Worm (Caenorhabditis elegans) whole organism, L3 larva: ENCODE measurements around the gene lgc-49.
A peak's percentile ranks its signal among the peaks of the same experiment; 100 is the strongest.

Source experiments
- R02D3.7 ChIP-seq: fragments of 150-350 bp; optimal IDR thresholded peaks from 2 replicates; lab custom pipeline; 2014; ENCODE audit warnings: missing biosample characterization, missing genetic modification characterization
- ZK546.5 ChIP-seq: sonication (generic microtip); optimal IDR thresholded peaks from 2 replicates; lab custom pipeline; 2017; ENCODE audit warnings: missing biosample characterization, missing genetic modification characterization
- aly-2 ChIP-seq: fragments of 150-350 bp; optimal IDR thresholded peaks from 2 replicates; lab custom pipeline; 2014; ENCODE audit warnings: missing biosample characterization, missing genetic modification characterization
- ama-1 ChIP-seq: fragments of 150-350 bp; optimal IDR thresholded peaks from 2 replicates; lab custom pipeline; 2018
- ceh-16 ChIP-seq: sonication (generic microtip); optimal IDR thresholded peaks from 2 replicates; lab custom pipeline; 2017; ENCODE audit warnings: missing biosample characterization, missing genetic modification characterization
- ceh-28 ChIP-seq: fragments of 150-350 bp; optimal IDR thresholded peaks from 2 replicates; lab custom pipeline; 2014; ENCODE audit warnings: missing biosample characterization, missing genetic modification reagents, missing genetic modification characterization
- ceh-82 ChIP-seq: fragments of 150-350 bp; optimal IDR thresholded peaks from 2 replicates; lab custom pipeline; 2014; ENCODE audit warnings: missing biosample characterization, missing genetic modification characterization
- ceh-9 ChIP-seq: sonication (generic microtip); optimal IDR thresholded peaks from 2 replicates; lab custom pipeline; 2018; ENCODE audit warnings: missing biosample characterization, missing genetic modification characterization
- daf-12 ChIP-seq: fragments of 150-350 bp; optimal IDR thresholded peaks from 2 replicates; lab custom pipeline; 2014; ENCODE audit warnings: missing biosample characterization, missing genetic modification reagents, missing genetic modification characterization
- egl-27 ChIP-seq: sonication (generic microtip); optimal IDR thresholded peaks from 4 replicates; lab custom pipeline; 2017; ENCODE audit warnings: missing biosample characterization, missing genetic modification reagents, missing genetic modification characterization
- egl-5 ChIP-seq: fragments of 150-350 bp; optimal IDR thresholded peaks from 2 replicates; lab custom pipeline; 2017; ENCODE audit warnings: missing biosample characterization, missing genetic modification reagents, missing genetic modification characterization, inconsistent platforms
- elt-1 ChIP-seq: fragments of 150-350 bp; optimal IDR thresholded peaks from 2 replicates; lab custom pipeline; 2014; ENCODE audit warnings: missing biosample characterization, missing genetic modification characterization
- elt-2 ChIP-seq: sonication (generic microtip); optimal IDR thresholded peaks from 2 replicates; lab custom pipeline; 2016; ENCODE audit warnings: missing genetic modification reagents, mild to moderate bottlenecking, missing genetic modification characterization, missing compliant biosample characterization
- elt-3 ChIP-seq, 3 experiments: fragments of 150-350 bp in 1 of 3; sonication (generic microtip) in 2 of 3; optimal IDR thresholded peaks; 2 replicates in 2 of 3; 4 replicates in 1 of 3; lab custom pipeline; 2014 to 2017; ENCODE audit warnings: missing biosample characterization in 3 of 3, missing genetic modification characterization in 3 of 3
- eor-1 ChIP-seq, 2 experiments: fragments of 150-350 bp; optimal IDR thresholded peaks; 2 replicates each; lab custom pipeline; 2014 to 2018; ENCODE audit warnings: missing biosample characterization in 2 of 2, missing genetic modification characterization in 2 of 2
- fkh-10 ChIP-seq: sonication (generic microtip); optimal IDR thresholded peaks from 2 replicates; lab custom pipeline; 2017; ENCODE audit warnings: missing biosample characterization, missing genetic modification reagents, missing genetic modification characterization
- fkh-2 ChIP-seq: fragments of 150-350 bp; optimal IDR thresholded peaks from 2 replicates; lab custom pipeline; 2014; ENCODE audit warnings: missing biosample characterization, missing genetic modification reagents, missing genetic modification characterization
- fos-1 ChIP-seq: fragments of 150-350 bp; optimal IDR thresholded peaks from 2 replicates; lab custom pipeline; 2014; ENCODE audit warnings: missing biosample characterization, missing genetic modification characterization
- hmg-11 ChIP-seq: sonication (generic microtip); optimal IDR thresholded peaks from 2 replicates; lab custom pipeline; 2016; ENCODE audit warnings: missing genetic modification characterization, missing compliant biosample characterization
- jun-1 ChIP-seq: fragments of 150-350 bp; optimal IDR thresholded peaks from 2 replicates; lab custom pipeline; 2014; ENCODE audit warnings: missing biosample characterization, missing genetic modification reagents, missing genetic modification characterization
- lin-15B ChIP-seq: fragments of 150-350 bp; optimal IDR thresholded peaks from 2 replicates; lab custom pipeline; 2014; ENCODE audit warnings: missing biosample characterization, missing genetic modification characterization
- lin-39 ChIP-seq: fragments of 150-350 bp; optimal IDR thresholded peaks from 2 replicates; lab custom pipeline; 2018; ENCODE audit warnings: missing biosample characterization, missing genetic modification reagents, missing genetic modification characterization
- lsy-12 ChIP-seq: sonication (generic microtip); optimal IDR thresholded peaks from 2 replicates; lab custom pipeline; 2016; ENCODE audit warnings: mild to moderate bottlenecking, missing genetic modification characterization, missing compliant biosample characterization
- mdl-1 ChIP-seq: fragments of 150-350 bp; optimal IDR thresholded peaks from 2 replicates; lab custom pipeline; 2014; ENCODE audit warnings: missing biosample characterization, missing genetic modification characterization
- mml-1 ChIP-seq: fragments of 150-350 bp; sonication (generic microtip); optimal IDR thresholded peaks from 3 replicates; lab custom pipeline; 2014; ENCODE audit warnings: missing biosample characterization, missing genetic modification characterization
- nfya-1 ChIP-seq: sonication (generic microtip); optimal IDR thresholded peaks from 2 replicates; lab custom pipeline; 2017; ENCODE audit warnings: missing genetic modification characterization, mild to moderate bottlenecking, missing compliant biosample characterization, antibody characterized with exemption, moderate library complexity; ENCODE audit not compliant: insufficient read depth
- nhr-11 ChIP-seq: fragments of 150-350 bp; optimal IDR thresholded peaks from 2 replicates; lab custom pipeline; 2014; ENCODE audit warnings: missing biosample characterization, missing genetic modification characterization
- nhr-12 ChIP-seq: fragments of 150-350 bp; optimal IDR thresholded peaks from 2 replicates; lab custom pipeline; 2014; ENCODE audit warnings: missing biosample characterization, missing genetic modification characterization
- nhr-23 ChIP-seq: fragments of 150-350 bp; optimal IDR thresholded peaks from 2 replicates; lab custom pipeline; 2014; ENCODE audit warnings: missing biosample characterization, missing genetic modification reagents, missing genetic modification characterization
- nhr-237 ChIP-seq: fragments of 150-350 bp; optimal IDR thresholded peaks from 2 replicates; lab custom pipeline; 2014; ENCODE audit warnings: missing biosample characterization, missing genetic modification characterization
- nhr-25 ChIP-seq: sonication (generic microtip); optimal IDR thresholded peaks from 2 replicates; lab custom pipeline; 2017; ENCODE audit warnings: missing biosample characterization, missing genetic modification characterization
- nhr-28 ChIP-seq: fragments of 150-350 bp; optimal IDR thresholded peaks from 2 replicates; lab custom pipeline; 2014; ENCODE audit warnings: missing biosample characterization, missing genetic modification characterization
- nhr-43 ChIP-seq: sonication (generic microtip); optimal IDR thresholded peaks from 2 replicates; lab custom pipeline; 2016; ENCODE audit warnings: mild to moderate bottlenecking, missing genetic modification characterization, missing compliant biosample characterization; ENCODE audit not compliant: poor library complexity, severe bottlenecking
- nhr-67 ChIP-seq: fragments of 150-350 bp; optimal IDR thresholded peaks from 2 replicates; lab custom pipeline; 2014; ENCODE audit warnings: missing biosample characterization, missing genetic modification characterization
- nhr-76 ChIP-seq: fragments of 150-350 bp; sonication (generic microtip); optimal IDR thresholded peaks from 5 replicates; lab custom pipeline; 2014; ENCODE audit warnings: missing biosample characterization, missing genetic modification characterization
- nhr-77 ChIP-seq: fragments of 150-350 bp; optimal IDR thresholded peaks from 2 replicates; lab custom pipeline; 2014; ENCODE audit warnings: missing biosample characterization, missing genetic modification characterization
- pha-4 ChIP-seq: fragments of 150-350 bp; optimal IDR thresholded peaks from 2 replicates; lab custom pipeline; 2014; ENCODE audit warnings: missing biosample characterization, missing genetic modification reagents, missing genetic modification characterization
- pqm-1 ChIP-seq: fragments of 150-350 bp; optimal IDR thresholded peaks from 2 replicates; lab custom pipeline; 2017; ENCODE audit warnings: missing biosample characterization, missing genetic modification characterization, inconsistent platforms
- sea-2 ChIP-seq: fragments of 150-350 bp; sonication (generic microtip); optimal IDR thresholded peaks from 4 replicates; lab custom pipeline; 2014; ENCODE audit warnings: missing biosample characterization, missing genetic modification reagents, missing genetic modification characterization
- skn-1 ChIP-seq: fragments of 150-350 bp; optimal IDR thresholded peaks from 2 replicates; lab custom pipeline; 2014; ENCODE audit warnings: missing biosample characterization, missing genetic modification characterization
- snpc-4 ChIP-seq: fragments of 150-350 bp; optimal IDR thresholded peaks from 2 replicates; lab custom pipeline; 2014; ENCODE audit warnings: missing biosample characterization, missing genetic modification characterization
- tbx-2 ChIP-seq: sonication (generic microtip); optimal IDR thresholded peaks from 2 replicates; lab custom pipeline; 2016; ENCODE audit warnings: mild to moderate bottlenecking, missing genetic modification characterization, missing compliant biosample characterization
- unc-39 ChIP-seq: sonication (generic microtip); optimal IDR thresholded peaks from 4 replicates; lab custom pipeline; 2017; ENCODE audit warnings: missing biosample characterization, missing genetic modification characterization
- unc-62 ChIP-seq: fragments of 150-350 bp; sonication (generic microtip); optimal IDR thresholded peaks from 4 replicates; lab custom pipeline; 2014; ENCODE audit warnings: missing biosample characterization, missing genetic modification reagents, missing genetic modification characterization
- zag-1 ChIP-seq: fragments of 150-350 bp; optimal IDR thresholded peaks from 2 replicates; lab custom pipeline; 2014; ENCODE audit warnings: missing biosample characterization, missing genetic modification characterization
- ztf-11 ChIP-seq: fragments of 150-350 bp; optimal IDR thresholded peaks from 2 replicates; lab custom pipeline; 2014; ENCODE audit warnings: missing biosample characterization, missing genetic modification characterization
- ztf-4 ChIP-seq: fragments of 150-350 bp; optimal IDR thresholded peaks from 2 replicates; lab custom pipeline; 2014; ENCODE audit warnings: missing biosample characterization, missing genetic modification characterization

Gene lgc-49

DNA sequence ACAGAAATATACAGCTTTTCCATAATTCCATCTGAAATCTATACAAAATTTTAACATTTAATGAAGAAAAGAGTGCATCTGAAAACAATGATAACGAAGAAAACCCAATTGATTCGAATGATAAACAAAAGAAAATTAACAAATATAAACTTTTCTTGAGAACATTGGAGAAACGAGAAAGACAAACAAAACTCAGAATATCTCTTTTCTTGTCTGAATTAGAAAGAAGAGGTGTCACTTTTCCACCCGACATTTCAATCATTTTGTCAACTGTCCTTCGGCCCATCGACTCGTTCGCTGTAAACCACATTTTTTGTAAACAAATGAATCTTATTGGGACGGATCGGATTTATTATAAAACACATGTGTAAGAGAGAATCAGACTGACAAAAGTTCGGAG is 34.9 kb downstream of the lgc-49 start, which contains the start of gene bgal-1:
Gene bgal-1 (minus strand): TSS at position 38 of the 400 bp plus-strand sequence.
- TF ChIP-seq fkh-10 (GFP tag; lab: Kevin White, UChicago), result no peak
- no peak for TF ChIP-seq zag-1 (tag; lab: Kevin White, UChicago)
- TF ChIP-seq ceh-28 (tag; lab: Kevin White, UChicago), result no peak
- TF ChIP-seq ama-1 (lab: Kevin White, UChicago), result peak; percentile 69
- TF ChIP-seq nhr-25 (tag; lab: Kevin White, UChicago), result peak; percentile 21
- no peak for TF ChIP-seq ztf-11 (tag; lab: Kevin White, UChicago)
- TF ChIP-seq mml-1 (tag; lab: Kevin White, UChicago), result no peak
- no peak for TF ChIP-seq lin-15B (tag; lab: Kevin White, UChicago)
- TF ChIP-seq nhr-11 (tag; lab: Kevin White, UChicago), result no peak
- peak; percentile 33 for TF ChIP-seq lsy-12 (tag; lab: Kevin White, UChicago)
- no peak for TF ChIP-seq eor-1 (tag; optimal IDR thresholded peaks at IDR 0.05; lab: Kevin White, UChicago)
- no peak for TF ChIP-seq unc-62 (GFP tag; lab: Kevin White, UChicago)
- TF ChIP-seq nhr-43 (tag; lab: Kevin White, UChicago), result no peak
- TF ChIP-seq elt-2 (tag; lab: Kevin White, UChicago), result peak; percentile 23
- no peak for TF ChIP-seq pqm-1 (tag; lab: Kevin White, UChicago)
- peak; percentile 1 for TF ChIP-seq tbx-2 (tag; lab: Kevin White, UChicago)
- TF ChIP-seq lin-39 (tag; lab: Kevin White, UChicago), result peak; percentile 4
- TF ChIP-seq egl-27 (tag; lab: Kevin White, UChicago), result no peak
- no peak for TF ChIP-seq nhr-28 (tag; lab: Kevin White, UChicago)
- TF ChIP-seq nhr-67, result no peak
- TF ChIP-seq egl-5, result no peak
- TF ChIP-seq mdl-1 (tag; lab: Kevin White, UChicago), result no peak
- TF ChIP-seq daf-12 (tag; lab: Kevin White, UChicago), result no peak
- no peak for TF ChIP-seq fkh-2
- TF ChIP-seq R02D3.7 (tag; lab: Kevin White, UChicago), result no peak
- no peak for TF ChIP-seq elt-1 (tag; lab: Kevin White, UChicago)
- TF ChIP-seq unc-39 (tag; lab: Kevin White, UChicago), result no peak
- TF ChIP-seq fos-1, result no peak
- TF ChIP-seq ceh-16 (tag; lab: Kevin White, UChicago), result no peak
- TF ChIP-seq nfya-1 (tag; lab: Kevin White, UChicago), result peak; percentile 15
- no peak for TF ChIP-seq hmg-11
- TF ChIP-seq aly-2 (tag; lab: Kevin White, UChicago), result no peak
- no peak for TF ChIP-seq ztf-4 (tag; lab: Kevin White, UChicago)
- TF ChIP-seq elt-3 (tag; optimal IDR thresholded peaks at IDR 0.05; lab: Kevin White, UChicago), result no peak
- no peak for TF ChIP-seq snpc-4 (tag; lab: Kevin White, UChicago)
- no peak for TF ChIP-seq skn-1
- TF ChIP-seq ceh-82 (tag; lab: Kevin White, UChicago), result no peak
- no peak for TF ChIP-seq nhr-76
- TF ChIP-seq nhr-77 (tag; lab: Kevin White, UChicago), result no peak
- peak; percentile 62 for TF ChIP-seq pha-4 (tag; lab: Kevin White, UChicago)
- TF ChIP-seq nhr-12, result no peak
- no peak for TF ChIP-seq sea-2 (GFP tag; lab: Kevin White, UChicago)
- no peak for TF ChIP-seq jun-1 (tag; lab: Kevin White, UChicago)
- TF ChIP-seq ceh-9, result no peak
- TF ChIP-seq nhr-237 (tag; lab: Kevin White, UChicago), result no peak
- TF ChIP-seq nhr-23 (tag; lab: Kevin White, UChicago), result peak; percentile 40
- TF ChIP-seq ZK546.5, result no peak
